Worm (Caenorhabditis elegans) whole organism, L1 larva: ENCODE results near the gene clec-51.

ENCODE experiments used
- ama-1 ChIP-seq: fragments of 150-350 bp; optimal IDR thresholded peaks from 2 replicates; lab custom pipeline; 2014
- egl-27 ChIP-seq, 2 experiments: fragments of 150-350 bp in 1 of 2; sonication (generic microtip); optimal IDR thresholded peaks; 3 replicates each; lab custom pipeline; 2017 to 2018; ENCODE audit warnings: missing biosample characterization in 2 of 2, missing genetic modification characterization in 2 of 2, missing genetic modification reagents in 2 of 2
- fkh-8 ChIP-seq: sonication (generic microtip); optimal IDR thresholded peaks from 2 replicates; lab custom pipeline; 2016; ENCODE audit warnings: mild to moderate bottlenecking, missing genetic modification characterization, missing compliant biosample characterization
- fos-1 ChIP-seq: fragments of 150-350 bp; optimal IDR thresholded peaks from 2 replicates; lab custom pipeline; 2014; ENCODE audit warnings: missing biosample characterization, missing genetic modification characterization
- lsy-2 ChIP-seq, 2 experiments: fragments of 150-350 bp; optimal IDR thresholded peaks; 2 replicates each; lab custom pipeline; 2014; ENCODE audit warnings: missing biosample characterization in 2 of 2, missing genetic modification characterization in 2 of 2
- nhr-19 ChIP-seq: fragments of 200-800 bp; sonication (Bioruptor generic); conservative IDR thresholded peaks from 2 replicates; pipeline ENCODE4 v1.3.6; 2022; ENCODE audit warnings: missing genetic modification characterization, missing compliant biosample characterization
- nhr-28 ChIP-seq: fragments of 150-350 bp; optimal IDR thresholded peaks from 2 replicates; lab custom pipeline; 2014; ENCODE audit warnings: missing biosample characterization, missing genetic modification characterization
- pqm-1 ChIP-seq: sonication (generic microtip); optimal IDR thresholded peaks from 3 replicates; lab custom pipeline; 2017; ENCODE audit warnings: missing biosample characterization, missing genetic modification characterization
- skn-1 ChIP-seq: fragments of 150-350 bp; optimal IDR thresholded peaks from 2 replicates; lab custom pipeline; 2014; ENCODE audit warnings: missing biosample characterization, missing genetic modification characterization
- sptf-1 ChIP-seq: fragments of 150-350 bp; optimal IDR thresholded peaks from 2 replicates; lab custom pipeline; 2014; ENCODE audit warnings: missing biosample characterization, missing genetic modification characterization
- unc-30 ChIP-seq: sonication (generic microtip); optimal IDR thresholded peaks from 2 replicates; lab custom pipeline; 2017; ENCODE audit warnings: missing biosample characterization, missing genetic modification characterization

DNA sequence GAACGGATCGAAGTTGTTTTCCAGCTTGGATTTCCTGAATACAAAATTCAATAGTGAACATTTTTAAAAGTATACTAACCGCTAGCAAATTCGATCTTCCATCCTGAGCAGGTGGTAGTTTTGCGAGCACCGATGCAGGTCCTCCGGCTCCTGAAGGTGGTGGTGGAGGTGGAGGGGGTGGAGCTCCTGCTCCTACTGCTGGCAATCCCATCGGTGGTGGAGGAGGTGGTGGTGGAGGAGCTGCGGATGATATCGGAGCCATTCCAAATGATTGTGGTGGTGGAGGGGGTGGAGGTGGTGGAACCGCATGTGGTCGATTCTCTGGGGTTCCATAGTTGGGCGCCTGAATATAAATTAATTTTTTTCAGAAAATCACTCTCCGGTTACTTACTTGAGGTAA, 26.1 kb upstream of the clec-51 start:
- TF ChIP-seq sptf-1 (tag; lab: Kevin White, UChicago) (no peak), fkh-8 (no peak), unc-30 (tag; lab: Kevin White, UChicago) (no peak), lsy-2 (tag; optimal IDR thresholded peaks at IDR 0.05; lab: Kevin White, UChicago) (no peak), skn-1 (tag; lab: Kevin White, UChicago) (no peak), pqm-1 (no peak), egl-27 (tag; optimal IDR thresholded peaks at IDR 0.05; lab: Kevin White, UChicago) (no peak), fos-1 (no peak), nhr-28 (no peak), ama-1 (lab: Kevin White, UChicago) (no peak), nhr-19 (GFP tag; lab: Robert Waterston, UW) (no peak)
